Fruit fly (Drosophila melanogaster): ENCODE results near the gene Prim1.

The Prim1 gene

DNA sequence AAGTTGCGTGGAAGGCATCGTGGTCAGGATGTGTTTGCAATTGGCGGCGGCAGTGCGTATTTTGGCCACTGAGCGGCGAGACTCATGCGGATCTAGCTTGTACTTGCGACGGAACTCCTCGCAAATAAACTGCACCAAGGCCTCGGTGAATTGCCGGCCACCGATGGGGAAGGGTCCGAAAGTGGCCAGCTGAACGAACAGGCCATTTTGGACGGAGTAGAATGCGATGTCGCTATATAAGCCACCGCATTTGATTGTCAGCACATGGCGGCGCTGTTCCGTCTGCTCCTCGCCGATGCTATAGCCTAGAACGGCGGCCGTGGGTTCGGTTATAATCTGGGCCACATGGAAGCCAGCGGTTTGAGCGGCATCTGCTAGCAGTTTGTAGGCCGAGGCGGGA lies 5.1 kb downstream of the Prim1 start:
- TF ChIP-seq CrebA (GFP tag; optimal IDR thresholded peaks at IDR 0.05; ENCODE audit: borderline replicate concordance), result no peak
- no peak for TF ChIP-seq dl (GFP tag; optimal IDR thresholded peaks at IDR 0.05; ENCODE audit: insufficient read depth in 1 of 2, partially characterized antibody in 2 of 2)
- no peak for TF ChIP-seq woc (GFP tag; optimal IDR thresholded peaks at IDR 0.05)
- no peak for TF ChIP-seq Hr78 (GFP tag; optimal IDR thresholded peaks at IDR 0.05)
- no peak for TF ChIP-seq CG32264 (GFP tag; optimal IDR thresholded peaks at IDR 0.05)
- no peak for TF ChIP-seq rgr (GFP tag; optimal IDR thresholded peaks at IDR 0.05)
- TF ChIP-seq dsf (GFP tag; optimal IDR thresholded peaks at IDR 0.05; ENCODE audit: borderline replicate concordance), result no peak
- TF ChIP-seq foxo (GFP tag; optimal IDR thresholded peaks at IDR 0.05), result no peak
- TF ChIP-seq CG9705 (GFP tag; optimal IDR thresholded peaks at IDR 0.05), result no peak
- TF ChIP-seq Mio (GFP tag; optimal IDR thresholded peaks at IDR 0.05), result no peak
- no peak for TF ChIP-seq dmrt93B (GFP tag; optimal IDR thresholded peaks at IDR 0.05)
- no peak for TF ChIP-seq Dif (GFP tag; optimal IDR thresholded peaks at IDR 0.05; ENCODE audit: partially characterized antibody)
- no peak for TF ChIP-seq lola (GFP tag; optimal IDR thresholded peaks at IDR 0.05)
- no peak for TF ChIP-seq brk (GFP tag; optimal IDR thresholded peaks at IDR 0.05)
- no peak for TF ChIP-seq br (GFP tag; optimal IDR thresholded peaks at IDR 0.05)

DNA sequence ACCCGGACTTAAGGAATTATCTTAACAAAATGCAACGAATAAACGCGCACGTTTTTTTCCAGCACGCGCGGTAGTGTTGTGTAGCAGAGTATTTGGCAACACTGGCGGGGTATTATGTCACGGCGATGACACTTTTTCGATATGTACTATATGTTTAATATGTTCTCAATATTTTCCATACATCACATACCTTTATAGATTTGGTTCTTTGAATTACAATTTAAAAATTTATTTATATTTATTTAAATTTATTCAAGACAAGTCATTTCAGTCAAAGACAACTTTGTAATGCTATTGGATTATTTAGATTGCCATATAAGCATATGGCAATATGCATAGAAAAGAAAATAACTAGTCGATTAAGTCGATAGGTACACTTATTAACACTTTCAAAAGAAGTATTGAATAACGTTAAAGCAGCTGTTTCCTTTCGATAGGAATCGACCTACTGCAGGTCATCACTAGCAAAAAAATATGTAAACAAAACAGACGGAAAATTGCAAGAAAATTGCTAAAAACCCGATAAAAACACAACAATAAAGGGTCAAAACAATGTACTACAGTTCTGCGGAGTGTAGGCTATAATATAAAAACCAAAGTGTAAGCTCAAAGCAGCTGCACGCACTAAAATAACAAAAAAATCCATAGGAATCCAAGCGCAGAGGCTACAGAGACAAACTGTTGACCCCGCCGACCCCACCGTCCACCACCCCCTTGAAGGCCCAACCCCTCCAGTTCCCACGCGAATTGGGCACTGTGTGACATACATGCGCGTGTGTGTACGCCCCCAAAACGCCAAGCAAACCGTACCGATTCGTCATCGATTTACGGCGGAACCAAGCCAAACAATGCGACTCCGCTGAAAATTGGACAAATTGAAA lies 6.2 kb downstream of the Prim1 start, which contains the start of the genes CG7182 and GAPcenA:
Gene CG7182 (minus strand): TSS at position 283 of the 881 bp plus-strand sequence.
Gene GAPcenA (plus strand): TSS at position 462 of the 881 bp plus-strand sequence.
- peak; percentile 49 for TF ChIP-seq br (GFP tag; optimal IDR thresholded peaks at IDR 0.05)
- TF ChIP-seq fru (GFP tag; optimal IDR thresholded peaks at IDR 0.05), result peak; percentile 75
- peak; percentile 37 for TF ChIP-seq ey (GFP tag; optimal IDR thresholded peaks at IDR 0.05)
- TF ChIP-seq psq (GFP tag; optimal IDR thresholded peaks at IDR 0.05), result peak; percentile 79
- TF ChIP-seq Vsx2 (GFP tag; optimal IDR thresholded peaks at IDR 0.05; ENCODE audit: partially characterized antibody), result no peak
- TF ChIP-seq rgr (GFP tag; optimal IDR thresholded peaks at IDR 0.05), result peak; percentile 80
- TF ChIP-seq OdsH (GFP tag; optimal IDR thresholded peaks at IDR 0.05), result peak; percentile 62
- no peak for TF ChIP-seq Rel (GFP tag; optimal IDR thresholded peaks at IDR 0.05)
- TF ChIP-seq Rel (tag; optimal IDR thresholded peaks at IDR 0.05), result peak; percentile 85
- TF ChIP-seq CrebA (GFP tag; optimal IDR thresholded peaks at IDR 0.05; ENCODE audit: borderline replicate concordance), result no peak
- TF ChIP-seq Sp1 (GFP tag; optimal IDR thresholded peaks at IDR 0.05), result peak; percentile 82
- peak; percentile 72 for TF ChIP-seq dmrt93B (GFP tag; optimal IDR thresholded peaks at IDR 0.05)
- TF ChIP-seq h (GFP tag; optimal IDR thresholded peaks at IDR 0.05), result peak; percentile 76
- TF ChIP-seq brk (GFP tag; optimal IDR thresholded peaks at IDR 0.05), result no peak
- peak in 1 of 2 experiments; percentile 85 for TF ChIP-seq foxo (GFP tag; optimal IDR thresholded peaks at IDR 0.05)
- TF ChIP-seq pan (optimal IDR thresholded peaks at IDR 0.05), result no peak
- peak; percentile 33 for TF ChIP-seq Hr83 (GFP tag; optimal IDR thresholded peaks at IDR 0.05; ENCODE audit: poor library complexity, severe bottlenecking)
- TF ChIP-seq CG9705 (GFP tag; optimal IDR thresholded peaks at IDR 0.05), result peak; percentile 64
- TF ChIP-seq Jra (GFP tag; optimal IDR thresholded peaks at IDR 0.05), result peak; percentile 62
- TF ChIP-seq sage (GFP tag; optimal IDR thresholded peaks at IDR 0.05), result no peak
- TF ChIP-seq HLH106 (tag; optimal IDR thresholded peaks at IDR 0.05), result peak; percentile 87

DNA sequence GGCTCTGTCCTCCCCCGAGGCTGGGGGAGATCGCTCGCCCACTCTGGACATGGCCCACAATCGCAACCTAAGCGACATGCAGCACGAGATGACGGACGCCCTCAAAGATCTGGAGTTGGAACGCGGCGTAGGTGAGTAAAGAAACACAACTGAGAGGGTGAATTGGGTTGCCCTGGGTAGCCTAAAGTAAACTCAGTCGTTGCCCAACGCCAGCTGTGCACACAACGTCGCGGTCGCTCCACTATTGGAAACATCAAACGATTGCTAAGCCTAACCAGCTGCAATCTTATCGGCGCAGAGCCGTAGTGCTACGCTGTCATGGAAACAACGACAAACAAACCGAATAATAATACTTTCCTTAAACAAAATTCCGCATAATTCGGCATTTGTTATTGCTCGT lies 7.2 kb downstream of the Prim1 start:
- TF ChIP-seq br (GFP tag; optimal IDR thresholded peaks at IDR 0.05) (no peak), sage (GFP tag; optimal IDR thresholded peaks at IDR 0.05) (no peak), Hr83 (GFP tag; optimal IDR thresholded peaks at IDR 0.05; ENCODE audit: poor library complexity, severe bottlenecking) (peak; percentile 80), OdsH (GFP tag; optimal IDR thresholded peaks at IDR 0.05) (peak; percentile 20)

dm6 chr3L:8356196-8356595 lies 16.1 kb downstream of the Prim1 start, which contains the start of gene Culd:
Culd (minus strand) TSS chr3L:8356296.
- TF ChIP-seq dl (GFP tag; optimal IDR thresholded peaks at IDR 0.05; ENCODE audit: insufficient read depth in 1 of 2, partially characterized antibody in 2 of 2) (no peak), GATAd (GFP tag; optimal IDR thresholded peaks at IDR 0.05) (no peak), lola (GFP tag; optimal IDR thresholded peaks at IDR 0.05) (no peak), OdsH (GFP tag; optimal IDR thresholded peaks at IDR 0.05) (no peak), Dfd (GFP tag; optimal IDR thresholded peaks at IDR 0.05) (no peak), foxo (GFP tag; optimal IDR thresholded peaks at IDR 0.05) (no peak), woc (GFP tag; optimal IDR thresholded peaks at IDR 0.05) (no peak), sage (GFP tag; optimal IDR thresholded peaks at IDR 0.05) (no peak), dmrt93B (GFP tag; optimal IDR thresholded peaks at IDR 0.05) (no peak), Abd-B (GFP tag; optimal IDR thresholded peaks at IDR 0.05) (no peak), dsf (GFP tag; optimal IDR thresholded peaks at IDR 0.05; ENCODE audit: borderline replicate concordance) (no peak), Vsx2 (GFP tag; optimal IDR thresholded peaks at IDR 0.05; ENCODE audit: partially characterized antibody) (no peak), fru (GFP tag; optimal IDR thresholded peaks at IDR 0.05) (no peak), tai (GFP tag; optimal IDR thresholded peaks at IDR 0.05) (no peak), Rel (GFP tag; optimal IDR thresholded peaks at IDR 0.05) (no peak), Rel (tag; optimal IDR thresholded peaks at IDR 0.05) (no peak), Hr78 (GFP tag; optimal IDR thresholded peaks at IDR 0.05) (no peak)
